Fruit fly (Drosophila melanogaster) whole organism, embryonic: ENCODE results near the gene Alms1a.

Experiments used
- Aef1 ChIP-seq: fragments of 200-800 bp; sonication (Bioruptor generic); IDR thresholded peaks from 3 replicates; pipeline ENCODE4 v1.3.6; 2022; ENCODE audit warnings: missing biosample characterization, missing genetic modification characterization
- CG10959 ChIP-seq: fragments of 200-800 bp; sonication (Bioruptor generic); IDR thresholded peaks from 2 replicates; pipeline ENCODE4 v1.3.6; 2022; ENCODE audit warnings: missing biosample characterization, missing genetic modification characterization
- CG11093 ChIP-seq: fragments of 200-800 bp; sonication (Bioruptor generic); IDR thresholded peaks from 3 replicates; pipeline ENCODE4 v1.3.6; 2022; ENCODE audit warnings: missing biosample characterization, missing genetic modification characterization
- CG11247 ChIP-seq: fragments of 200-800 bp; sonication (Bioruptor generic); IDR thresholded peaks from 2 replicates; pipeline ENCODE4 v1.3.6; 2022; ENCODE audit warnings: missing biosample characterization, missing genetic modification characterization
- CG13296 ChIP-seq: fragments of 200-800 bp; sonication (Bioruptor generic); optimal IDR thresholded peaks from 3 replicates; lab custom pipeline; 2018; ENCODE audit warnings: missing biosample characterization, mild to moderate bottlenecking, missing genetic modification characterization
- CG14050 ChIP-seq: fragments of 200-800 bp; sonication (Bioruptor generic); IDR thresholded peaks from 3 replicates; pipeline ENCODE4 v1.3.6; 2022; ENCODE audit warnings: missing biosample characterization, missing genetic modification characterization
- CG15479 ChIP-seq: fragments of 200-800 bp; sonication (Bioruptor generic); optimal IDR thresholded peaks from 3 replicates; lab custom pipeline; 2019; ENCODE audit warnings: missing biosample characterization, mild to moderate bottlenecking, missing genetic modification characterization, moderate library complexity
- CG1602 ChIP-seq: fragments of 200-800 bp; sonication (Bioruptor generic); optimal IDR thresholded peaks from 3 replicates; lab custom pipeline; 2016; ENCODE audit warnings: missing biosample characterization, missing genetic modification characterization
- CG16815 ChIP-seq: fragments of 200-800 bp; sonication (Bioruptor generic); optimal IDR thresholded peaks from 3 replicates; lab custom pipeline; 2017; ENCODE audit warnings: missing biosample characterization, mild to moderate bottlenecking, missing genetic modification characterization
- CG17359 ChIP-seq: fragments of 200-800 bp; sonication (Bioruptor generic); optimal IDR thresholded peaks from 3 replicates; lab custom pipeline; 2018; ENCODE audit warnings: missing biosample characterization, mild to moderate bottlenecking, missing genetic modification characterization, moderate library complexity
- CG31388 ChIP-seq: fragments of 200-800 bp; sonication (Bioruptor generic); optimal IDR thresholded peaks from 2 replicates; lab custom pipeline; 2016; ENCODE audit warnings: missing biosample characterization, missing genetic modification characterization
- CG3726 ChIP-seq: fragments of 200-800 bp; sonication (Bioruptor generic); IDR thresholded peaks from 3 replicates; pipeline ENCODE4, ENCODE4 v1.3.6; 2022; ENCODE audit warnings: missing biosample characterization, missing genetic modification characterization
- CG3838 ChIP-seq: fragments of 200-800 bp; sonication (Bioruptor generic); optimal IDR thresholded peaks from 3 replicates; lab custom pipeline; 2016; ENCODE audit warnings: missing biosample characterization, missing genetic modification characterization
- CG4282 ChIP-seq: fragments of 200-800 bp; sonication (Bioruptor generic); optimal IDR thresholded peaks from 2 replicates; lab custom pipeline; 2016; ENCODE audit warnings: missing biosample characterization, missing genetic modification characterization
- CG4360 ChIP-seq: fragments of 200-800 bp; sonication (Bioruptor generic); IDR thresholded peaks from 2 replicates; pipeline ENCODE4 v1.3.6; 2022; ENCODE audit warnings: missing biosample characterization, missing genetic modification characterization
- CG4404 ChIP-seq: fragments of 200-800 bp; sonication (Bioruptor generic); IDR thresholded peaks from 2 replicates; pipeline ENCODE4 v1.3.6; 2022; ENCODE audit warnings: missing biosample characterization, missing genetic modification characterization
- CG6175 ChIP-seq: fragments of 200-800 bp; sonication (Bioruptor generic); IDR thresholded peaks from 3 replicates; pipeline ENCODE4 v1.3.6; 2022; ENCODE audit warnings: missing biosample characterization, missing genetic modification characterization
- CG6791 ChIP-seq: fragments of 200-800 bp; sonication (Bioruptor generic); IDR thresholded peaks from 3 replicates; pipeline ENCODE4 v1.3.6; 2022; ENCODE audit warnings: missing biosample characterization, missing genetic modification characterization; ENCODE audit not compliant: partially characterized antibody
- CG6854 ChIP-seq: fragments of 200-800 bp; sonication (Bioruptor generic); optimal IDR thresholded peaks from 3 replicates; lab custom pipeline; 2017; ENCODE audit warnings: missing biosample characterization, mild to moderate bottlenecking, missing genetic modification characterization
- CG8765 ChIP-seq: fragments of 200-800 bp; sonication (Bioruptor generic); IDR thresholded peaks from 2 replicates; pipeline ENCODE4 v1.3.6; 2022; ENCODE audit warnings: missing biosample characterization, missing genetic modification characterization
- CG8924 ChIP-seq: fragments of 200-800 bp; optimal IDR thresholded peaks from 3 replicates; lab custom pipeline; 2019; ENCODE audit warnings: missing biosample characterization, mild to moderate bottlenecking, missing genetic modification characterization, moderate library complexity
- D ChIP-seq, 2 experiments: fragments of 200-800 bp in 1 of 2; fragments of >200 bp in 1 of 2; sonication (Bioruptor generic) in 1 of 2; optimal IDR thresholded peaks; 2 replicates in 1 of 2; 3 replicates in 1 of 2; lab custom pipeline; 2017; ENCODE audit warnings: mild to moderate bottlenecking in 1 of 2, missing biosample characterization in 1 of 2, missing genetic modification characterization in 1 of 2, missing genetic modification reagents in 1 of 2
- Dek ChIP-seq: fragments of 200-800 bp; sonication (Bioruptor generic); optimal IDR thresholded peaks from 3 replicates; lab custom pipeline; 2019; ENCODE audit warnings: missing biosample characterization, mild to moderate bottlenecking, missing genetic modification characterization, moderate library complexity
- HLH3B ChIP-seq: fragments of 200-800 bp; sonication (Bioruptor generic); IDR thresholded peaks from 2 replicates; pipeline ENCODE4 v1.3.6; 2022; ENCODE audit warnings: missing biosample characterization, missing genetic modification characterization
- HLH54F ChIP-seq: fragments of 200-800 bp; sonication (Bioruptor generic); optimal IDR thresholded peaks from 3 replicates; lab custom pipeline; 2016; ENCODE audit warnings: missing biosample characterization, missing genetic modification characterization
- Myb ChIP-seq: fragments of 200-800 bp; sonication (Bioruptor generic); optimal IDR thresholded peaks from 2 replicates; lab custom pipeline; 2016; ENCODE audit warnings: missing biosample characterization, missing genetic modification characterization
- Six4 ChIP-seq: fragments of 200-800 bp; sonication (Bioruptor generic); optimal IDR thresholded peaks from 2 replicates; lab custom pipeline; 2016; ENCODE audit warnings: missing biosample characterization, missing genetic modification characterization
- crc ChIP-seq: fragments of 200-800 bp; sonication (Bioruptor generic); optimal IDR thresholded peaks from 2 replicates; lab custom pipeline; 2016; ENCODE audit warnings: missing biosample characterization, missing genetic modification characterization
- dan ChIP-seq: fragments of 200-800 bp; sonication (Bioruptor generic); IDR thresholded peaks from 2 replicates; pipeline ENCODE4 v1.3.6; 2022; ENCODE audit warnings: missing biosample characterization, missing genetic modification characterization
- en ChIP-seq: fragments of 200-800 bp; sonication (Bioruptor generic); optimal IDR thresholded peaks from 2 replicates; lab custom pipeline; 2016; ENCODE audit warnings: missing biosample characterization, missing genetic modification characterization
- fd102C ChIP-seq: fragments of 200-800 bp; sonication (Bioruptor generic); optimal IDR thresholded peaks from 2 replicates; lab custom pipeline; 2018; ENCODE audit warnings: missing biosample characterization, mild to moderate bottlenecking, missing genetic modification characterization, moderate library complexity
- fru ChIP-seq: fragments of >200 bp; optimal IDR thresholded peaks from 2 replicates; lab custom pipeline; 2017
- gem ChIP-seq: fragments of 200-800 bp; sonication (Bioruptor generic); optimal IDR thresholded peaks from 2 replicates; lab custom pipeline; 2019; ENCODE audit warnings: missing biosample characterization, mild to moderate bottlenecking, missing genetic modification characterization, moderate library complexity
- gfzf ChIP-seq: fragments of 200-800 bp; sonication (Bioruptor generic); optimal IDR thresholded peaks from 2 replicates; lab custom pipeline; 2016; ENCODE audit warnings: missing biosample characterization, mild to moderate bottlenecking, missing genetic modification characterization, moderate library complexity
- grn ChIP-seq: fragments of 200-800 bp; sonication (Bioruptor generic); optimal IDR thresholded peaks from 3 replicates; lab custom pipeline; 2017; ENCODE audit warnings: missing biosample characterization, missing genetic modification characterization
- gro ChIP-seq: fragments of 200-800 bp; sonication (Bioruptor generic); optimal IDR thresholded peaks from 2 replicates; lab custom pipeline; 2016; ENCODE audit warnings: missing biosample characterization, missing genetic modification characterization
- gsb ChIP-seq: fragments of 200-800 bp; sonication (Bioruptor generic); IDR thresholded peaks from 2 replicates; pipeline ENCODE4 v1.3.6; 2022; ENCODE audit warnings: missing biosample characterization, missing genetic modification characterization
- ind ChIP-seq: fragments of 200-800 bp; sonication (Bioruptor generic); optimal IDR thresholded peaks from 3 replicates; lab custom pipeline; 2016; ENCODE audit warnings: missing biosample characterization, missing genetic modification characterization
- ken ChIP-seq: fragments of 200-800 bp; sonication (Bioruptor generic); IDR thresholded peaks from 3 replicates; pipeline ENCODE4 v1.3.6; 2022; ENCODE audit warnings: missing biosample characterization, missing genetic modification characterization
- kni ChIP-seq: fragments of 200-800 bp; sonication (Bioruptor generic); optimal IDR thresholded peaks from 3 replicates; lab custom pipeline; 2017; ENCODE audit warnings: mild to moderate bottlenecking, missing biosample characterization, missing genetic modification reagents, missing genetic modification characterization
- mirr ChIP-seq: fragments of 200-800 bp; sonication (Bioruptor generic); optimal IDR thresholded peaks from 3 replicates; lab custom pipeline; 2018; ENCODE audit warnings: missing biosample characterization, mild to moderate bottlenecking, missing genetic modification characterization
- row ChIP-seq: fragments of 200-800 bp; sonication (Bioruptor generic); IDR thresholded peaks from 3 replicates; pipeline ENCODE4 v1.3.6; 2022; ENCODE audit warnings: missing biosample characterization, missing genetic modification characterization
- salm ChIP-seq: fragments of 200-800 bp; sonication (Bioruptor generic); optimal IDR thresholded peaks from 2 replicates; lab custom pipeline; 2018; ENCODE audit warnings: missing biosample characterization, mild to moderate bottlenecking, missing genetic modification characterization
- sens ChIP-seq: fragments of 200-800 bp; sonication (Bioruptor generic); peaks from one replicate; lab custom pipeline; 2016; ENCODE audit warnings: missing biosample characterization, missing genetic modification characterization
- sima ChIP-seq: fragments of 200-800 bp; sonication (Bioruptor generic); optimal IDR thresholded peaks from 2 replicates; lab custom pipeline; 2016; ENCODE audit warnings: missing biosample characterization, missing genetic modification characterization
- slbo ChIP-seq: fragments of 200-800 bp; sonication (Bioruptor generic); IDR thresholded peaks from 2 replicates; pipeline ENCODE4 v1.3.6; 2022; ENCODE audit warnings: missing biosample characterization, missing genetic modification characterization
- stwl ChIP-seq: fragments of 200-800 bp; sonication (Bioruptor generic); optimal IDR thresholded peaks from 3 replicates; lab custom pipeline; 2018; ENCODE audit warnings: missing biosample characterization, mild to moderate bottlenecking, missing genetic modification characterization, moderate library complexity
- tll ChIP-seq, 2 experiments: fragments of 200-800 bp in 1 of 2; fragments of >200 bp in 1 of 2; sonication (Bioruptor generic) in 1 of 2; optimal IDR thresholded peaks; 2 replicates each; lab custom pipeline; 2017 to 2019; ENCODE audit warnings: missing biosample characterization in 2 of 2, missing genetic modification characterization in 2 of 2, mild to moderate bottlenecking in 1 of 2, moderate library complexity in 1 of 2
- ttk ChIP-seq: fragments of 200-800 bp; sonication (Bioruptor generic); IDR thresholded peaks from 2 replicates; pipeline ENCODE4 v2.1.2; 2022; ENCODE audit warnings: missing biosample characterization, missing genetic modification characterization
- zen ChIP-seq: fragments of 200-800 bp; sonication (Bioruptor generic); optimal IDR thresholded peaks from 3 replicates; lab custom pipeline; 2018; ENCODE audit warnings: missing biosample characterization, mild to moderate bottlenecking, missing genetic modification characterization, moderate library complexity
- zfh2 ChIP-seq: fragments of 200-800 bp; sonication (Bioruptor generic); optimal IDR thresholded peaks from 2 replicates; lab custom pipeline; 2016; ENCODE audit warnings: missing biosample characterization, missing genetic modification characterization

The Alms1a gene

dm6 chrX:4679813-4680381 is 44.1 kb upstream of the Alms1a start (continued):
- TF ChIP-seq CG14050 (GFP tag; lab: Robert Waterston, UW), result peak; percentile 47; the same call in 1 of the 3 replicates
- no peak for TF ChIP-seq CG6175 (GFP tag; lab: Robert Waterston, UW)
- no peak for TF ChIP-seq kni
- no peak for TF ChIP-seq CG6854 (GFP tag; lab: Kevin White, UChicago)
- TF ChIP-seq CG1602 (GFP tag; lab: Kevin White, UChicago), result peak; percentile 51
- peak; percentile 61 for TF ChIP-seq CG17359 (tag; lab: Kevin White, UChicago)
- TF ChIP-seq CG13296, result no peak
- peak; percentile 49; the same call in 1 of the 2 replicates for TF ChIP-seq HLH3B (GFP tag; lab: Robert Waterston, UW)
- TF ChIP-seq CG8765, result no peak
- TF ChIP-seq en (GFP tag; lab: Kevin White, UChicago), result no peak
- TF ChIP-seq gro, result peak; percentile 24
- TF ChIP-seq gem (tag; lab: Kevin White, UChicago), result peak; percentile 78
- TF ChIP-seq crc (GFP tag; lab: Kevin White, UChicago), result no peak
- peak; percentile 50 for TF ChIP-seq ind
- TF ChIP-seq ttk (GFP tag; lab: Robert Waterston, UW), result no peak
- TF ChIP-seq CG3838, result no peak
- TF ChIP-seq CG31388, result no peak
- TF ChIP-seq CG4360 (GFP tag; lab: Robert Waterston, UW), result no peak
- no peak for TF ChIP-seq stwl (tag; lab: Kevin White, UChicago)
- no peak for TF ChIP-seq sima
- no peak; the same call in 2 of the 3 replicates for TF ChIP-seq ken
- no peak for TF ChIP-seq dan (GFP tag; lab: Robert Waterston, UW)
- TF ChIP-seq CG16815 (GFP tag; lab: Kevin White, UChicago), result no peak
- TF ChIP-seq sens (GFP tag; lab: Kevin White, UChicago), result peak; percentile 90
- no peak for TF ChIP-seq CG4404 (GFP tag; lab: Robert Waterston, UW)
- TF ChIP-seq CG6791 (GFP tag; lab: Robert Waterston, UW), result no peak
- TF ChIP-seq HLH54F (GFP tag; lab: Kevin White, UChicago), result peak; percentile 59
- TF ChIP-seq grn (GFP tag; lab: Kevin White, UChicago), result no peak
- no peak for TF ChIP-seq Six4
- peak; percentile 33 for TF ChIP-seq salm
- no peak for TF ChIP-seq CG10959
- TF ChIP-seq Dek (tag; lab: Kevin White, UChicago), result peak; percentile 33
- no peak for TF ChIP-seq CG4282 (GFP tag; lab: Kevin White, UChicago)
- no peak for TF ChIP-seq CG3726 (GFP tag; lab: Robert Waterston, UW)
- no peak for TF ChIP-seq mirr (GFP tag; lab: Kevin White, UChicago)
- no peak for TF ChIP-seq fd102C (GFP tag; lab: Kevin White, UChicago)
- TF ChIP-seq gfzf (GFP tag; lab: Kevin White, UChicago), result no peak
- peak; percentile 66 for TF ChIP-seq slbo (GFP tag; lab: Robert Waterston, UW)
- TF ChIP-seq tll (GFP tag; optimal IDR thresholded peaks at IDR 0.05; lab: Kevin White, UChicago), result no peak
- no peak for TF ChIP-seq gsb
- no peak for TF ChIP-seq zen (tag; lab: Kevin White, UChicago)
- peak; percentile 73 for TF ChIP-seq Myb (GFP tag; lab: Kevin White, UChicago)
- no peak for TF ChIP-seq CG11093 (GFP tag; lab: Robert Waterston, UW)
- no peak for TF ChIP-seq D (optimal IDR thresholded peaks at IDR 0.05; lab: Kevin White, UChicago)
- peak; percentile 45 for TF ChIP-seq D (GFP tag; optimal IDR thresholded peaks at IDR 0.05; lab: Kevin White, UChicago)
- TF ChIP-seq Aef1 (GFP tag; lab: Robert Waterston, UW), result no peak
- TF ChIP-seq CG11247 (GFP tag; lab: Robert Waterston, UW), result no peak
- TF ChIP-seq CG15479 (GFP tag; lab: Kevin White, UChicago), result no peak
- TF ChIP-seq CG8924 (tag; lab: Kevin White, UChicago), result peak; percentile 57
- peak; percentile 34 for TF ChIP-seq zfh2 (GFP tag; lab: Kevin White, UChicago)
- no peak for TF ChIP-seq fru (lab: Kevin White, UChicago)
- peak; percentile 71; the same call in 2 of the 3 replicates for TF ChIP-seq row
